Fruit fly (Drosophila melanogaster): ENCODE measurements around the gene CG46466.

DNA sequence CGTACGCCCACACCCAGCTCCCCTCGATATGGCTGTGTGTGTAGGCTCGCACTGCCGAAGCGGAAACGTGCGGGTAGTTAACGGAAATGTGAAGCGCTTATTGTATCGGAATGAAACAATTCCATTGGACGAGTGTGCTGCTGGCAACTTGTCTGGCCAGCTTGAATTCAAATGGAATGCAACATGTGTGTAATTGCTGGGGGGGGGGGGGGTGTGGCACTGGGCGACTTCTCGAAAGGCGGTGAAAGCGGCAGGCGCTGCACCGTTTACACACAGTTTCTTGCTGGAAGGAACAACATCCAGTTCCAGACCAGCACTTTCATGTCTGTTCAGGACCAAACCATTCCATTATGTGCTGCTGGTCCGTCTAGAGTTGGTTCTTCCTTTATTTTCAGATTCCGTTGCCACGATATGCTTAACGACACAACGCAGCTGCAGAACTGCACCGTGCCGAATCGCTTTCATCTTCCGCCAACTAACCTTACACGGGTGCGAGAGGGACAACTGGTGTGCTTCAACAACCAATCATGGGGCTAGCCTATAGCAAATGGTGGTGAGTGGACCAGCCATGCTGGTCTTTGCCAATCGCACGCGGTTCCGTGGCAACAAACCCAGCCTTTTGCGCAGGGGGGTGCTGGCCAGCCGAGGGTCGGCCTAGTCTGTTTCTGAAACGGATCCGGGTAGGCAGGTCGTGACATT, 41.2 kb upstream of the CG46466 start:
- TF ChIP-seq Sin3A (optimal IDR thresholded peaks at IDR 0.05) (no peak), psq (optimal IDR thresholded peaks at IDR 0.05) (no peak)
